Fruit fly (Drosophila melanogaster): Measurements from ENCODE around the gene SoYb.

The SoYb gene

dm6 chr2L:10002408-10003358, at the start of gene SoYb, which contains the start of gene CG31875:
SoYb (minus strand) TSS chr2L:10002736.
CG31875 (minus strand) TSS chr2L:10002736.
- TF ChIP-seq psq (GFP tag; optimal IDR thresholded peaks at IDR 0.05) (no peak), CrebA (GFP tag; optimal IDR thresholded peaks at IDR 0.05; ENCODE audit: borderline replicate concordance) (no peak), dl (GFP tag; optimal IDR thresholded peaks at IDR 0.05; ENCODE audit: insufficient read depth in 1 of 2, partially characterized antibody in 2 of 2) (no peak)

dm6 chr2L:10049280-10049679, 46.7 kb upstream of the SoYb start, which contains the start of gene CG33301:
CG33301 (plus strand) TSS chr2L:10049580.
- TF ChIP-seq CrebA (GFP tag; optimal IDR thresholded peaks at IDR 0.05; ENCODE audit: borderline replicate concordance) (no peak), Vsx2 (GFP tag; optimal IDR thresholded peaks at IDR 0.05; ENCODE audit: partially characterized antibody) (no peak), N (GFP tag; optimal IDR thresholded peaks at IDR 0.05) (no peak)

dm6 chr2L:10035786-10036364, 33.3 kb upstream of the SoYb start:
- TF ChIP-seq jim (GFP tag; optimal IDR thresholded peaks at IDR 0.05) (no peak), Rel (GFP tag; optimal IDR thresholded peaks at IDR 0.05) (no peak), Rel (tag; optimal IDR thresholded peaks at IDR 0.05) (no peak), Hr78 (GFP tag; optimal IDR thresholded peaks at IDR 0.05) (no peak)

dm6 chr2L:10033410-10033809, 30.9 kb upstream of the SoYb start:
- no peak for TF ChIP-seq Hnf4 (GFP tag; optimal IDR thresholded peaks at IDR 0.05)
- TF ChIP-seq fru (GFP tag; optimal IDR thresholded peaks at IDR 0.05), result no peak
- no peak for TF ChIP-seq psq (GFP tag; optimal IDR thresholded peaks at IDR 0.05)
- no peak for TF ChIP-seq Hr78 (GFP tag; optimal IDR thresholded peaks at IDR 0.05)
- TF ChIP-seq HLH106 (tag; optimal IDR thresholded peaks at IDR 0.05), result no peak
- no peak for TF ChIP-seq Dif (GFP tag; optimal IDR thresholded peaks at IDR 0.05; ENCODE audit: partially characterized antibody)
- TF ChIP-seq CrebA (GFP tag; optimal IDR thresholded peaks at IDR 0.05; ENCODE audit: borderline replicate concordance), result no peak

dm6 chr2L:10032415-10032814, 29.9 kb upstream of the SoYb start, which contains the start of gene obst-B:
obst-B (plus strand) TSS chr2L:10032690.
- no peak for TF ChIP-seq rgr (GFP tag; optimal IDR thresholded peaks at IDR 0.05)
- TF ChIP-seq HLH106 (tag; optimal IDR thresholded peaks at IDR 0.05), result no peak
- TF ChIP-seq Dif (GFP tag; optimal IDR thresholded peaks at IDR 0.05; ENCODE audit: partially characterized antibody), result peak; percentile 52
- TF ChIP-seq Abd-B (GFP tag; optimal IDR thresholded peaks at IDR 0.05), result no peak
- no peak for TF ChIP-seq brk (GFP tag; optimal IDR thresholded peaks at IDR 0.05)
- TF ChIP-seq lola (GFP tag; optimal IDR thresholded peaks at IDR 0.05), result no peak
- no peak for TF ChIP-seq Hr83 (GFP tag; optimal IDR thresholded peaks at IDR 0.05; ENCODE audit: poor library complexity, severe bottlenecking)
- TF ChIP-seq GATAd (GFP tag; optimal IDR thresholded peaks at IDR 0.05), result no peak
- TF ChIP-seq woc (GFP tag; optimal IDR thresholded peaks at IDR 0.05), result no peak
- no peak for TF ChIP-seq jim (GFP tag; optimal IDR thresholded peaks at IDR 0.05)
- TF ChIP-seq Vsx2 (GFP tag; optimal IDR thresholded peaks at IDR 0.05; ENCODE audit: partially characterized antibody), result peak; percentile 68
- TF ChIP-seq usp (GFP tag; optimal IDR thresholded peaks at IDR 0.05), result no peak
- no peak for TF ChIP-seq N (GFP tag; optimal IDR thresholded peaks at IDR 0.05)

- no peak for TF ChIP-seq sage (GFP tag; optimal IDR thresholded peaks at IDR 0.05)
- no peak for TF ChIP-seq CG9705 (GFP tag; optimal IDR thresholded peaks at IDR 0.05)
- TF ChIP-seq rgr (GFP tag; optimal IDR thresholded peaks at IDR 0.05), result no peak
- TF ChIP-seq foxo (GFP tag; optimal IDR thresholded peaks at IDR 0.05), result no peak
- no peak for TF ChIP-seq dmrt93B (GFP tag; optimal IDR thresholded peaks at IDR 0.05)
Observed at dm6 chr2L:10026376-10026775, 23.8 kb upstream of the SoYb start, which contains the start of gene CG13127. CG13127 (plus strand) TSS chr2L:10026676.
